Fruit fly (Drosophila melanogaster): Measurements from ENCODE around the gene CG14947.
A peak's percentile ranks its signal among the peaks of the same experiment; 100 is the strongest.

Gene CG14947

DNA sequence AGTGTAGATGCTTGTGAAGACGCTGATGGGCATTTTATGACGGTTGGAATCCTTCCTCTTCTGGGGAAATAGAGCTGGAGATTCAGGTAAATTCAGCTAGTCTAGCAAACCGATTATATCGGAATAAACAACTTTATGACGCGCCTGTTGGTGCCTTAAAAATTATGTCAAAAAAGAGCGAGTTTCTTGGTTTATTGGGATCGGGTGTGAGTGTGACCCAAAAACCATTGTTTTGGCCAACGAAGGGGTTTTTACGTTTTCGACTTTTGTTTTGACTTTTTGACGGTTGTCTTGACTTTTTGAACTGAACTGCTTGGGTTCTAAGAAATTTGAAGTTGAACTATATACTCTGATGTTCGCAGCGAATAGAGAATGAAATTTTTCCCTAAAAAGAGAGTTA is 16.1 kb downstream of the CG14947 start:
- no peak for TF ChIP-seq Dif (GFP tag; optimal IDR thresholded peaks at IDR 0.05; ENCODE audit: partially characterized antibody)
- no peak for TF ChIP-seq Abd-B (GFP tag; optimal IDR thresholded peaks at IDR 0.05)
- no peak for TF ChIP-seq foxo (GFP tag; optimal IDR thresholded peaks at IDR 0.05)
- TF ChIP-seq dmrt93B (GFP tag; optimal IDR thresholded peaks at IDR 0.05) = no peak
- TF ChIP-seq woc (GFP tag; optimal IDR thresholded peaks at IDR 0.05) = no peak
- no peak for TF ChIP-seq N (GFP tag; optimal IDR thresholded peaks at IDR 0.05)
- TF ChIP-seq psq (GFP tag; optimal IDR thresholded peaks at IDR 0.05) = no peak
- no peak for TF ChIP-seq jim (GFP tag; optimal IDR thresholded peaks at IDR 0.05)
- no peak for TF ChIP-seq Sp1 (GFP tag; optimal IDR thresholded peaks at IDR 0.05)
- no peak for TF ChIP-seq lola (GFP tag; optimal IDR thresholded peaks at IDR 0.05)
- no peak for TF ChIP-seq HLH106 (tag; optimal IDR thresholded peaks at IDR 0.05)
- no peak for TF ChIP-seq Rel (GFP tag; optimal IDR thresholded peaks at IDR 0.05)
- TF ChIP-seq Rel (tag; optimal IDR thresholded peaks at IDR 0.05) = no peak

DNA sequence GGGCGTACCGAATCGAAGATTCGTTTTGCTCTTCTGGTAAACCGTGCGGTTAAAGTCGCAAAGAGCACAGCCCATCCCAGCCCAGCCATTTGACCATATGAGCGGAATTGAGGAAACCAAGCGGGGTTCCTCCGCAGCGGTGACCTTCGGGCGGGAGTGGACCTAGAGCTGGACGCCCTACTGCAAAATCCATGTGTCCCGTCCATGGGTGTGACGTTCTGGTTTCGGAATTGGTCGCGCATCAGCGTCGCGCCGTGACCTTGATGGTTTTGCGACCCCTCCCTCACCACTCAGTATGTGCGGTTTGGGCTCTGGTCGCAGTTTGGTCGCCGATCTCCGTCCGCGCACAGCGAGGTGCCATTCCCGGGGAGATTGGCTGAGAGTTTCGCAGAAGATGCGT is 16.8 kb downstream of the CG14947 start:
- TF ChIP-seq dl (GFP tag; optimal IDR thresholded peaks at IDR 0.05; ENCODE audit: insufficient read depth in 1 of 2, partially characterized antibody in 2 of 2) = no peak
- no peak for TF ChIP-seq tai (GFP tag; optimal IDR thresholded peaks at IDR 0.05)
- TF ChIP-seq dmrt93B (GFP tag; optimal IDR thresholded peaks at IDR 0.05) = no peak
- no peak for TF ChIP-seq N (GFP tag; optimal IDR thresholded peaks at IDR 0.05)
- TF ChIP-seq Hr83 (GFP tag; optimal IDR thresholded peaks at IDR 0.05; ENCODE audit: poor library complexity, severe bottlenecking) = no peak
- no peak for TF ChIP-seq br (GFP tag; optimal IDR thresholded peaks at IDR 0.05)
- no peak for TF ChIP-seq brk (GFP tag; optimal IDR thresholded peaks at IDR 0.05)
- TF ChIP-seq Hr78 (GFP tag; optimal IDR thresholded peaks at IDR 0.05) = no peak
- TF ChIP-seq Mio (GFP tag; optimal IDR thresholded peaks at IDR 0.05) = no peak
- TF ChIP-seq usp (GFP tag; optimal IDR thresholded peaks at IDR 0.05) = no peak
- no peak for TF ChIP-seq psq (GFP tag; optimal IDR thresholded peaks at IDR 0.05)
- no peak for TF ChIP-seq Vsx2 (GFP tag; optimal IDR thresholded peaks at IDR 0.05; ENCODE audit: partially characterized antibody)
- no peak for TF ChIP-seq fru (GFP tag; optimal IDR thresholded peaks at IDR 0.05)
- no peak for TF ChIP-seq sv (GFP tag; optimal IDR thresholded peaks at IDR 0.05)
- TF ChIP-seq HLH106 (tag; optimal IDR thresholded peaks at IDR 0.05) = no peak
- TF ChIP-seq Rel (GFP tag; optimal IDR thresholded peaks at IDR 0.05) = no peak
- TF ChIP-seq Rel (tag; optimal IDR thresholded peaks at IDR 0.05) = no peak
- no peak for TF ChIP-seq Dfd (GFP tag; optimal IDR thresholded peaks at IDR 0.05)
- no peak for TF ChIP-seq CG9705 (GFP tag; optimal IDR thresholded peaks at IDR 0.05)
- no peak for TF ChIP-seq dsf (GFP tag; optimal IDR thresholded peaks at IDR 0.05; ENCODE audit: borderline replicate concordance)
- no peak for TF ChIP-seq rgr (GFP tag; optimal IDR thresholded peaks at IDR 0.05)

DNA sequence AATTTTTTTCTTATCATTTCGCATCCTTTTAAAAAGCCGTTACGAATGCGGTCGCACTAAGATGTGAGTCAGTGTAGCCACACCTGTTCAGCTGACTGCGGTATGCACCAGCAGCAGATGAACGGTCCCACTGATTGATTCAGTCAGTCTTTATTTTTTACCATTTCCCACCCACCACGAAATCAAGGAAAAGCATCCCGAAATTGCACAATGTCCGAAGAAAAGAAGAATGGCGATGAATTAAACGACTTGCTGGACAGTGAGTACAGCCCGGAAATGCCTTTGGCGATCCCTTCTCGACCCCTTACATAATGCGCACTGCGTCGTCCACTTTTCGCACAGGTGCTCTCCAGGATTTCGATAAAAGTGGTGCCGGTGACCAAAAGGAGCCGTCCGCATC is 17.8 kb downstream of the CG14947 start:
- no peak for TF ChIP-seq Hr83 (GFP tag; optimal IDR thresholded peaks at IDR 0.05; ENCODE audit: poor library complexity, severe bottlenecking)
- peak; percentile 66 for TF ChIP-seq GATAd (GFP tag; optimal IDR thresholded peaks at IDR 0.05)
- TF ChIP-seq Dif (GFP tag; optimal IDR thresholded peaks at IDR 0.05; ENCODE audit: partially characterized antibody) = peak; percentile 25
- TF ChIP-seq Abd-B (GFP tag; optimal IDR thresholded peaks at IDR 0.05) = no peak

DNA sequence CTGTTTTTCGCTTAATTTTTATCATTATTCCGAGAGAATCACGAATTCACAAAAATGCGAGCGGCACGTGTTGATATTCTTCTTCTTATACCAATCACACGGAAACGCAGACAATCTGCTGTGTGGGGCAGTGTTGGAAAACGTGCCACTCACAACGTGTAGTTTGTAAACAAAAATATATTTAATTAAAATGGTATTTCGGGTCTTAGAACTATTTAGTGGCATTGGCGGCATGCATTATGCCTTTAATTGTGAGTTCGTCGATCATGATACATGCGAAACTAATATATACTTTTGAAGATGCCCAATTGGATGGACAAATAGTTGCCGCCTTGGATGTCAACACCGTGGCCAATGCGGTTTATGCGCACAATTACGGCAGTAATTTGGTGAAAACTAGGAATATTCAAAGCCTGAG is 20.5 kb downstream of the CG14947 start, which contains the start of the genes CG6712 and Mt2:
TSS of gene CG6712 (minus strand) at position 116 of the 418 bp plus-strand sequence.
TSS of gene Mt2 (plus strand) at position 130 of the 418 bp plus-strand sequence.
- TF ChIP-seq Myc (optimal IDR thresholded peaks at IDR 0.05) (peak; percentile 60), woc (GFP tag; optimal IDR thresholded peaks at IDR 0.05) (no peak)

DNA sequence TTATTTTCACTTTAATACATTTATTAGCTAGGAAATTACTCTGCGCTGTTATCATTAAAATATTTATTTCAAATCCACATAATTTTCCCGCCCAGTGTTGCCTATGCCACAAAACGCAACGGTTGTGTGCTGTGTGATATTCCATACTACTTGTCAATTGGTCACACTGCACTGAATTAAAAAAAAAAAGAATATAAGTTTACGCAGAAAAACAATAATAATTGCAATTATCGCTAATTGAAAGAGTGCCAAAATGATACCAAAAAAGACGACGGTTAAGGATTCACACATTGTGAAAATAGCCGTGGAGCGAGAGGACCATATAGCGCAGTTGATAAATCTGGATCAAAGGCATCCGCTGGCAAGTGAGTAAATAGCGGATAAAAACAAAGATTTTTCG is 21.8 kb downstream of the CG14947 start, which contains the start of gene Ced-12:
TSS of gene Ced-12 (plus strand) at position 141 of the 400 bp plus-strand sequence.
- TF ChIP-seq Hnf4 (GFP tag; optimal IDR thresholded peaks at IDR 0.05) = no peak
- TF ChIP-seq dmrt93B (GFP tag; optimal IDR thresholded peaks at IDR 0.05) = no peak
- TF ChIP-seq dl (GFP tag; optimal IDR thresholded peaks at IDR 0.05; ENCODE audit: insufficient read depth in 1 of 2, partially characterized antibody in 2 of 2) = no peak
- no peak for TF ChIP-seq pan (optimal IDR thresholded peaks at IDR 0.05)
- TF ChIP-seq foxo (GFP tag; optimal IDR thresholded peaks at IDR 0.05) = no peak
- TF ChIP-seq lola (GFP tag; optimal IDR thresholded peaks at IDR 0.05) = no peak
- TF ChIP-seq Jra (GFP tag; optimal IDR thresholded peaks at IDR 0.05) = no peak
